Worm (Caenorhabditis elegans) whole organism, L4/young adult: Measurements from ENCODE around the gene C03B1.13.

Experiments
- dao-5 ChIP-seq: sonication (generic microtip); optimal IDR thresholded peaks from 2 replicates; lab custom pipeline; 2016; ENCODE audit warnings: missing genotype, missing genetic modification characterization, moderate library complexity, missing compliant biosample characterization
- him-1 ChIP-seq: sonication (generic microtip); optimal IDR thresholded peaks from 2 replicates; lab custom pipeline; 2016; ENCODE audit warnings: missing genotype, missing genetic modification reagents, missing genetic modification characterization, missing compliant biosample characterization

DNA sequence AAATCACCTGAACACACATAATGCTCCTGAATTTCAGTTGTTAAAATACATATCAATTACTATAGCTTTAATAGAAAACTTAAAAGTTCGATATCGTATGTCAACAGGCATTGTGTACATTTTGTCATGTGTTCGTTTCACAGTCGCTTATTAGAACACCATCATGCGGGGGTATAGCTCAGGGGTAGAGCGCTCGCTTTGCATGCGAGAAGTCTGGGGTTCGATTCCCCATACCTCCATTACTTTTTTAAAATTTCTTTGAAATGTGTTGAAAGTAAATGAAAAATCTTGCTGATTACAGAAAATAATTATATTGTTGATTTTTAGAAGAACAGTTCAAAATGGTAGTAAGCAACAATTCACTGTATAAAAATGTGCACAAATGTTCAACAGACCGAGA lies 51.7 kb downstream of the C03B1.13 start:
- TF ChIP-seq him-1 (tag; lab: Kevin White, UChicago) (no peak), dao-5 (tag; lab: Kevin White, UChicago) (no peak)
